Fruit fly (Drosophila melanogaster): Measurements from ENCODE around the gene CG31668.

The CG31668 gene

dm6 chr2L:2177312-2177968 is 28.5 kb downstream of the CG31668 start (continued):
- TF ChIP-seq CG8765 (GFP tag; IDR thresholded peaks at IDR 0.05), result no peak
- TF ChIP-seq bigmax (GFP tag; optimal IDR thresholded peaks at IDR 0.05), result no peak
- TF ChIP-seq aop (GFP tag; IDR thresholded peaks at IDR 0.05), result no peak
- TF ChIP-seq CG10321 (GFP tag; IDR thresholded peaks at IDR 0.05), result no peak
- no peak for TF ChIP-seq sima (GFP tag; optimal IDR thresholded peaks at IDR 0.05)
- no peak for TF ChIP-seq pnt (GFP tag; optimal IDR thresholded peaks at IDR 0.05)
- 0 out of 3 replicates have a peak, but pooled peaks have one; percentile 28 for TF ChIP-seq Dbx (GFP tag; IDR thresholded peaks at IDR 0.05)
- TF ChIP-seq Mrtf (GFP tag; IDR thresholded peaks at IDR 0.05), result peak; percentile 51; the same call in 1 of the 3 replicates
- TF ChIP-seq Hand (GFP tag; optimal IDR thresholded peaks at IDR 0.05), result no peak
- TF ChIP-seq br (optimal IDR thresholded peaks at IDR 0.05), result no peak
- TF ChIP-seq CG34422 (GFP tag; IDR thresholded peaks at IDR 0.05), result no peak
- no peak for TF ChIP-seq CG8089 (GFP tag; optimal IDR thresholded peaks at IDR 0.05)
- TF ChIP-seq MBD-R2 (GFP tag; IDR thresholded peaks at IDR 0.05), result peak; percentile 13; the same call in 1 of the 2 replicates
- TF ChIP-seq Hr51 (GFP tag; optimal IDR thresholded peaks at IDR 0.05), result peak; percentile 39 to 59
- no peak for TF ChIP-seq CG2116 (GFP tag; optimal IDR thresholded peaks at IDR 0.05)
- peak; percentile 23; the same call in 1 of the 2 replicates for TF ChIP-seq esg (GFP tag; conservative IDR thresholded peaks at IDR 0.05)
- TF ChIP-seq Sox100B (GFP tag; optimal IDR thresholded peaks at IDR 0.05), result peak; percentile 40
- no peak for TF ChIP-seq E2f1 (GFP tag; IDR thresholded peaks at IDR 0.05)
- TF ChIP-seq Lim3 (GFP tag; IDR thresholded peaks at IDR 0.05), result no peak
- no peak for TF ChIP-seq chm (GFP tag; IDR thresholded peaks at IDR 0.05)
- no peak for TF ChIP-seq CG11695 (GFP tag; IDR thresholded peaks at IDR 0.05)
- peak; percentile 53 for TF ChIP-seq CG2678 (tag; optimal IDR thresholded peaks at IDR 0.05)
- TF ChIP-seq CG12104 (GFP tag; optimal IDR thresholded peaks at IDR 0.05), result no peak
- TF ChIP-seq unc-4 (GFP tag; IDR thresholded peaks at IDR 0.05; ENCODE audit: partially characterized antibody), result no peak
- no peak for TF ChIP-seq CG31388 (GFP tag; optimal IDR thresholded peaks at IDR 0.05)
- TF ChIP-seq CG17612 (GFP tag; IDR thresholded peaks at IDR 0.05), result no peak
- no peak for TF ChIP-seq CG31365 (tag; optimal IDR thresholded peaks at IDR 0.05)
- TF ChIP-seq B-H2 (GFP tag; optimal IDR thresholded peaks at IDR 0.05), result no peak
- no peak for TF ChIP-seq maf-S (GFP tag; optimal IDR thresholded peaks at IDR 0.05)
- TF ChIP-seq PHDP (tag; optimal IDR thresholded peaks at IDR 0.05), result peak; percentile 50
- no peak for TF ChIP-seq CG10147 (GFP tag; optimal IDR thresholded peaks at IDR 0.05)
- TF ChIP-seq shn (GFP tag; optimal IDR thresholded peaks at IDR 0.05), result peak; percentile 73
- TF ChIP-seq CG15696 (tag; optimal IDR thresholded peaks at IDR 0.05), result no peak
- no peak for TF ChIP-seq nerfin-2 (GFP tag; IDR thresholded peaks at IDR 0.05; ENCODE audit: partially characterized antibody)
- TF ChIP-seq crp (GFP tag; optimal IDR thresholded peaks at IDR 0.05), result no peak
- no peak for TF ChIP-seq Hey (tag; optimal IDR thresholded peaks at IDR 0.05)
- no peak for TF ChIP-seq CG31224 (GFP tag; IDR thresholded peaks at IDR 0.05)
- no peak for TF ChIP-seq Dll (GFP tag; IDR thresholded peaks at IDR 0.05; ENCODE audit: partially characterized antibody)
- no peak for TF ChIP-seq hth (optimal IDR thresholded peaks at IDR 0.05)
- TF ChIP-seq CG13624 (GFP tag; optimal IDR thresholded peaks at IDR 0.05), result peak; percentile 45
- 0 out of 2 replicates have a peak, but pooled peaks have one; percentile 33 for TF ChIP-seq CG31441 (GFP tag; IDR thresholded peaks at IDR 0.05)
- peak; percentile 54 for TF ChIP-seq unpg (GFP tag; optimal IDR thresholded peaks at IDR 0.05)
- no peak for TF ChIP-seq schlank (tag; optimal IDR thresholded peaks at IDR 0.05)
- no peak for TF ChIP-seq ci (GFP tag; IDR thresholded peaks at IDR 0.05)
- no peak for TF ChIP-seq NFAT (GFP tag; IDR thresholded peaks at IDR 0.05)
- no peak for TF ChIP-seq ap (GFP tag; IDR thresholded peaks at IDR 0.05)
- peak; percentile 30 for TF ChIP-seq CG18476 (GFP tag; optimal IDR thresholded peaks at IDR 0.05)
- peak; percentile 5 for TF ChIP-seq CG10979 (tag; optimal IDR thresholded peaks at IDR 0.05)
- TF ChIP-seq CG13296 (GFP tag; optimal IDR thresholded peaks at IDR 0.05), result no peak
- no peak for TF ChIP-seq nom (GFP tag; optimal IDR thresholded peaks at IDR 0.05)
- TF ChIP-seq pzg (GFP tag; optimal IDR thresholded peaks at IDR 0.05), result no peak
